Worm (Caenorhabditis elegans) whole organism, L4 larva: ENCODE results near the gene B0547.2.

Source experiments
- F26F4.8 ChIP-seq: fragments of 200-800 bp; sonication (Bioruptor generic); conservative IDR thresholded peaks from 2 replicates; pipeline ENCODE4 v1.3.6; 2022; ENCODE audit warnings: missing genetic modification characterization, missing compliant biosample characterization
- F37D6.2 ChIP-seq: sonication (generic microtip); optimal IDR thresholded peaks from 2 replicates; lab custom pipeline; 2016; ENCODE audit warnings: mild to moderate bottlenecking, missing genetic modification characterization, missing compliant biosample characterization
- ZK337.2 ChIP-seq: fragments of 200-800 bp; sonication (Bioruptor generic); IDR thresholded peaks from 2 replicates; pipeline ENCODE4 v1.3.6; 2022; ENCODE audit warnings: missing genetic modification reagents, missing genetic modification characterization, missing compliant biosample characterization
- aha-1 ChIP-seq: fragments of 150-350 bp; peaks from one replicate; lab custom pipeline; 2014; ENCODE audit warnings: missing biosample characterization, missing genetic modification characterization
- aly-2 ChIP-seq: sonication (generic microtip); optimal IDR thresholded peaks from 2 replicates; lab custom pipeline; 2018; ENCODE audit warnings: missing biosample characterization, missing genetic modification characterization
- arid-1 ChIP-seq: fragments of 200-800 bp; sonication (Bioruptor generic); conservative IDR thresholded peaks from 2 replicates; pipeline ENCODE4 v1.3.6; 2022; ENCODE audit warnings: missing genetic modification reagents, missing genetic modification characterization, missing compliant biosample characterization
- ceh-20 ChIP-seq: fragments of 200-800 bp; sonication (Bioruptor generic); IDR thresholded peaks from 2 replicates; pipeline ENCODE4 v1.3.6; 2022; ENCODE audit warnings: missing genetic modification reagents, missing genetic modification characterization, missing compliant biosample characterization
- ceh-32 ChIP-seq: sonication (generic microtip); optimal IDR thresholded peaks from 2 replicates; lab custom pipeline; 2016; ENCODE audit warnings: mild to moderate bottlenecking, missing genetic modification characterization, missing compliant biosample characterization; ENCODE audit not compliant: poor library complexity
- ceh-62 ChIP-seq: sonication (generic microtip); optimal IDR thresholded peaks from 2 replicates; lab custom pipeline; 2017; ENCODE audit warnings: missing biosample characterization, missing genetic modification characterization
- cey-2 ChIP-seq: sonication (generic microtip); optimal IDR thresholded peaks from 3 replicates; lab custom pipeline; 2017; ENCODE audit warnings: missing genetic modification characterization, mild to moderate bottlenecking, missing compliant biosample characterization, antibody characterized with exemption, borderline replicate concordance; ENCODE audit not compliant: insufficient read depth
- daf-16 ChIP-seq, 3 experiments: sonication (generic microtip); optimal IDR thresholded peaks; 2 replicates each; lab custom pipeline; 2016 to 2017; ENCODE audit warnings: missing genetic modification characterization in 3 of 3, missing genetic modification reagents in 3 of 3, mild to moderate bottlenecking in 2 of 3, missing compliant biosample characterization in 2 of 3, missing biosample characterization in 1 of 3, moderate library complexity in 1 of 3
- daf-8 ChIP-seq: fragments of 200-800 bp; sonication (Bioruptor generic); IDR thresholded peaks from 2 replicates; pipeline ENCODE4 v1.3.6; 2022; ENCODE audit warnings: missing genetic modification characterization, missing compliant biosample characterization
- dmd-6 ChIP-seq: fragments of 200-800 bp; sonication (Bioruptor generic); IDR thresholded peaks from 2 replicates; pipeline ENCODE4 v1.3.6; 2022; ENCODE audit warnings: missing genetic modification reagents, missing genetic modification characterization, missing compliant biosample characterization
- dve-1 ChIP-seq: sonication (generic microtip); optimal IDR thresholded peaks from 2 replicates; lab custom pipeline; 2017; ENCODE audit warnings: antibody characterized with exemption, mild to moderate bottlenecking, missing genetic modification characterization, missing compliant biosample characterization; ENCODE audit not compliant: insufficient read depth
- egl-27 ChIP-seq: sonication (generic microtip); optimal IDR thresholded peaks from 3 replicates; lab custom pipeline; 2017; ENCODE audit warnings: missing biosample characterization, missing genetic modification reagents, missing genetic modification characterization
- fos-1 ChIP-seq: fragments of 150-350 bp; optimal IDR thresholded peaks from 2 replicates; lab custom pipeline; 2014; ENCODE audit warnings: missing biosample characterization, missing genetic modification characterization
- hif-1 ChIP-seq, 2 experiments: sonication (generic microtip); optimal IDR thresholded peaks; 2 replicates each; lab custom pipeline; 2016 to 2017; ENCODE audit warnings: missing compliant biosample characterization in 2 of 2, missing genetic modification characterization in 2 of 2, missing genetic modification reagents in 2 of 2, missing genotype in 2 of 2, mild to moderate bottlenecking in 1 of 2
- hlh-11 ChIP-seq: fragments of 200-800 bp; sonication (Bioruptor generic); optimal IDR thresholded peaks from 2 replicates; lab custom pipeline; 2018; ENCODE audit warnings: mild to moderate bottlenecking, missing genetic modification characterization, missing compliant biosample characterization
- hlh-30 ChIP-seq: sonication (generic microtip); optimal IDR thresholded peaks from 2 replicates; lab custom pipeline; 2017; ENCODE audit warnings: antibody characterized with exemption, mild to moderate bottlenecking, missing genetic modification characterization, missing compliant biosample characterization; ENCODE audit not compliant: insufficient read depth
- hmg-1.1 ChIP-seq: fragments of 200-800 bp; sonication (Bioruptor generic); IDR thresholded peaks from 2 replicates; pipeline ENCODE4 v1.3.6; 2022; ENCODE audit warnings: missing genetic modification reagents, missing genetic modification characterization, missing compliant biosample characterization
- lim-7 ChIP-seq: fragments of 200-800 bp; sonication (Bioruptor generic); IDR thresholded peaks from 2 replicates; pipeline ENCODE4 v1.3.6; 2022; ENCODE audit warnings: missing genetic modification characterization, missing compliant biosample characterization
- lin-1 ChIP-seq: fragments of 200-800 bp; sonication (Bioruptor generic); IDR thresholded peaks from 2 replicates; pipeline ENCODE4 v1.3.6; 2022; ENCODE audit warnings: missing genetic modification reagents, missing genetic modification characterization, missing compliant biosample characterization
- lin-13 ChIP-seq: fragments of 150-350 bp; optimal IDR thresholded peaks from 2 replicates; lab custom pipeline; 2014; ENCODE audit warnings: missing biosample characterization, missing genetic modification reagents, missing genetic modification characterization
- lin-15B ChIP-seq: fragments of 150-350 bp; sonication (generic microtip); optimal IDR thresholded peaks from 3 replicates; lab custom pipeline; 2014; ENCODE audit warnings: missing biosample characterization, missing genetic modification characterization
- lin-29 ChIP-seq: fragments of 200-800 bp; sonication (Bioruptor generic); IDR thresholded peaks from 2 replicates; pipeline ENCODE4 v1.3.6; 2022; ENCODE audit warnings: missing genetic modification reagents, missing genetic modification characterization, missing compliant biosample characterization
- lir-3 ChIP-seq: sonication (generic microtip); optimal IDR thresholded peaks from 2 replicates; lab custom pipeline; 2016; ENCODE audit warnings: mild to moderate bottlenecking, missing genetic modification characterization, missing compliant biosample characterization
- lsy-2 ChIP-seq, 2 experiments: fragments of 150-350 bp in 1 of 2; sonication (generic microtip) in 1 of 2; optimal IDR thresholded peaks; 2 replicates each; lab custom pipeline; 2014 to 2017; ENCODE audit warnings: missing biosample characterization in 2 of 2, missing genetic modification characterization in 2 of 2
- mdl-1 ChIP-seq, 2 experiments: fragments of 150-350 bp in 1 of 2; sonication (generic microtip) in 1 of 2; optimal IDR thresholded peaks; 2 replicates each; lab custom pipeline; 2014 to 2017; ENCODE audit warnings: missing biosample characterization in 2 of 2, missing genetic modification characterization in 2 of 2
- mdt-29 ChIP-seq: fragments of 200-800 bp; sonication (Bioruptor generic); IDR thresholded peaks from 2 replicates; pipeline ENCODE4 v1.3.6; 2022; ENCODE audit warnings: missing genetic modification reagents, missing genetic modification characterization, missing compliant biosample characterization
- mep-1 ChIP-seq: fragments of 150-350 bp; sonication (generic microtip); optimal IDR thresholded peaks from 3 replicates; lab custom pipeline; 2014; ENCODE audit warnings: missing biosample characterization, missing genetic modification characterization
- mes-2 ChIP-seq: sonication (generic microtip); optimal IDR thresholded peaks from 2 replicates; lab custom pipeline; 2016; ENCODE audit warnings: missing genotype, mild to moderate bottlenecking, missing genetic modification characterization, missing compliant biosample characterization; ENCODE audit not compliant: poor library complexity, severe bottlenecking
- mxl-3 ChIP-seq: fragments of 200-800 bp; sonication (Bioruptor generic); optimal IDR thresholded peaks from 2 replicates; lab custom pipeline; 2018; ENCODE audit warnings: mild to moderate bottlenecking, missing genetic modification characterization, missing compliant biosample characterization
- nhr-11 ChIP-seq: fragments of 150-350 bp; optimal IDR thresholded peaks from 2 replicates; lab custom pipeline; 2014; ENCODE audit warnings: missing biosample characterization, missing genetic modification characterization
- nhr-25 ChIP-seq: sonication (generic microtip); optimal IDR thresholded peaks from 2 replicates; lab custom pipeline; 2017; ENCODE audit warnings: missing genetic modification characterization, mild to moderate bottlenecking, missing compliant biosample characterization, antibody characterized with exemption, moderate library complexity, borderline replicate concordance; ENCODE audit not compliant: insufficient read depth
- nhr-28 ChIP-seq: fragments of 150-350 bp; optimal IDR thresholded peaks from 2 replicates; lab custom pipeline; 2014; ENCODE audit warnings: missing biosample characterization, missing genetic modification characterization
- nhr-48 ChIP-seq: sonication (generic microtip); optimal IDR thresholded peaks from 2 replicates; lab custom pipeline; 2016; ENCODE audit warnings: mild to moderate bottlenecking, missing genetic modification characterization, missing compliant biosample characterization
- nhr-6 ChIP-seq: fragments of 150-350 bp; optimal IDR thresholded peaks from 2 replicates; lab custom pipeline; 2014; ENCODE audit warnings: missing biosample characterization, missing genetic modification characterization
- nhr-76 ChIP-seq: fragments of 150-350 bp; optimal IDR thresholded peaks from 2 replicates; lab custom pipeline; 2014; ENCODE audit warnings: missing biosample characterization, missing genetic modification characterization
- pha-4 ChIP-seq, 2 experiments: fragments of 150-350 bp in 1 of 2; fragments of 200-800 bp in 1 of 2; sonication (Bioruptor generic) in 1 of 2; IDR thresholded peaks in 1 of 2; optimal IDR thresholded peaks in 1 of 2; 2 replicates each; pipeline versions ENCODE4 v1.3.6 to Lab custom; 2014 to 2022; ENCODE audit warnings: missing genetic modification characterization in 2 of 2, missing genetic modification reagents in 2 of 2, missing biosample characterization in 1 of 2, missing compliant biosample characterization in 1 of 2
- saeg-2 ChIP-seq: fragments of 200-800 bp; sonication (Bioruptor generic); IDR thresholded peaks from 2 replicates; pipeline ENCODE4 v1.3.6; 2022; ENCODE audit warnings: missing genetic modification reagents, missing genetic modification characterization, missing compliant biosample characterization
- snpc-4 ChIP-seq: fragments of 150-350 bp; optimal IDR thresholded peaks from 2 replicates; lab custom pipeline; 2014; ENCODE audit warnings: missing biosample characterization, missing genetic modification characterization
- unc-62 ChIP-seq, 3 experiments: fragments of 150-350 bp in 1 of 3; sonication (generic microtip); optimal IDR thresholded peaks in 2 of 3; peaks in 1 of 3; 1 replicate in 1 of 3; 2 replicates in 2 of 3; lab custom pipeline; 2014 to 2017; ENCODE audit warnings: missing biosample characterization in 3 of 3, missing genetic modification characterization in 3 of 3, missing genetic modification reagents in 3 of 3, missing genotype in 1 of 3

B0547.2 gene

ce11 chrIV:5665353-5665918 lies 19.6 kb downstream of the B0547.2 start:
- peak; percentile 74 for TF ChIP-seq nhr-28
- TF ChIP-seq mxl-3 (GFP tag; lab: Kevin White, UChicago) = no peak
- TF ChIP-seq ZK337.2 (GFP tag; lab: Robert Waterston, UW) = no peak
- peak in 1 of 2 experiments; percentile 5 for TF ChIP-seq daf-16 (GFP tag; optimal IDR thresholded peaks at IDR 0.05; lab: Kevin White, UChicago)
- peak; percentile 15 for TF ChIP-seq daf-16 (tag; optimal IDR thresholded peaks at IDR 0.05; lab: Kevin White, UChicago)
- TF ChIP-seq hlh-11 (tag; lab: Kevin White, UChicago) = peak; percentile 81
- no peak for TF ChIP-seq saeg-2 (GFP tag; lab: Robert Waterston, UW)
- peak; percentile 40 for TF ChIP-seq mep-1 (tag; lab: Kevin White, UChicago)
- no peak for TF ChIP-seq fos-1 (tag; lab: Kevin White, UChicago)
- 0 out of 2 replicates have a peak, but pooled peaks have one; percentile 25 for TF ChIP-seq mdt-29
- TF ChIP-seq mdl-1 (tag; optimal IDR thresholded peaks at IDR 0.05; lab: Kevin White, UChicago) = peak in 1 of 2 experiments; percentile 58
- TF ChIP-seq lin-13 = peak; percentile 67
- peak; percentile 57 for TF ChIP-seq dve-1
- no peak for TF ChIP-seq egl-27 (tag; lab: Kevin White, UChicago)
- TF ChIP-seq lsy-2 (tag; optimal IDR thresholded peaks at IDR 0.05; lab: Kevin White, UChicago) = peak in 1 of 2 experiments; percentile 59
- 0 out of 2 replicates have a peak, but pooled peaks have one; percentile 12 for TF ChIP-seq ceh-20 (GFP tag; lab: Robert Waterston, UW)
- 0 out of 2 replicates have a peak, but pooled peaks have one; percentile 19 for TF ChIP-seq arid-1
- peak; percentile 60 for TF ChIP-seq dmd-6 (GFP tag; lab: Robert Waterston, UW)
- TF ChIP-seq nhr-76 = no peak
- TF ChIP-seq F26F4.8 (GFP tag; lab: Robert Waterston, UW) = no peak
- no peak for TF ChIP-seq ceh-32 (tag; lab: Kevin White, UChicago)
- no peak for TF ChIP-seq lin-29 (GFP tag; lab: Robert Waterston, UW)
- TF ChIP-seq nhr-25 (tag; lab: Kevin White, UChicago) = peak; percentile 61
- no peak for TF ChIP-seq snpc-4 (tag; lab: Kevin White, UChicago)
- peak; percentile 43 for TF ChIP-seq nhr-6 (tag; lab: Kevin White, UChicago)
- TF ChIP-seq nhr-48 (tag; lab: Kevin White, UChicago) = peak; percentile 9
- TF ChIP-seq lim-7 (GFP tag; lab: Robert Waterston, UW) = no peak; the same call in 1 of the 2 replicates
- no peak for TF ChIP-seq lir-3 (tag; lab: Kevin White, UChicago)
- TF ChIP-seq lin-15B (tag; lab: Kevin White, UChicago) = no peak
- TF ChIP-seq pha-4 (GFP tag; IDR thresholded peaks at IDR 0.05; lab: Robert Waterston, UW) = no peak
- TF ChIP-seq pha-4 (tag; optimal IDR thresholded peaks at IDR 0.05; lab: Kevin White, UChicago) = no peak
- TF ChIP-seq hlh-30 (tag; lab: Kevin White, UChicago) = peak; percentile 47
- TF ChIP-seq F37D6.2 (tag; lab: Kevin White, UChicago) = no peak
- no peak for TF ChIP-seq ceh-62 (tag; lab: Kevin White, UChicago)
- no peak for TF ChIP-seq lin-1 (GFP tag; lab: Robert Waterston, UW)
- no peak for TF ChIP-seq cey-2
- TF ChIP-seq aly-2 (tag; lab: Kevin White, UChicago) = no peak
- TF ChIP-seq unc-62 (GFP tag; optimal IDR thresholded peaks at IDR 0.05 in 1 of 2; lab: Kevin White, UChicago) = peak in 1 of 2 experiments; percentile 24
- no peak for TF ChIP-seq unc-62 (tag; optimal IDR thresholded peaks at IDR 0.05; lab: Kevin White, UChicago)
- TF ChIP-seq hmg-1.1 (GFP tag; lab: Robert Waterston, UW) = peak; percentile 53; the same call in 1 of the 2 replicates
- peak; percentile 69 for TF ChIP-seq nhr-11 (tag; lab: Kevin White, UChicago)
- TF ChIP-seq mes-2 (tag; lab: Kevin White, UChicago) = peak; percentile 37
- peak in 1 of 2 experiments; percentile 58 for TF ChIP-seq hif-1 (tag; optimal IDR thresholded peaks at IDR 0.05; lab: Kevin White, UChicago)
- TF ChIP-seq daf-8 (GFP tag; lab: Robert Waterston, UW) = no peak
- peak; percentile 97 for TF ChIP-seq aha-1 (tag; lab: Kevin White, UChicago)
- TF ChIP-seq, all 104 proteins: peak for 22
